Fruit fly (Drosophila melanogaster) whole organism, embryonic: Measurements from ENCODE around the gene Jupiter.

Source experiments
- Ada2b ChIP-seq: fragments of 200-800 bp; sonication (Bioruptor generic); IDR thresholded peaks from 2 replicates; pipeline ENCODE4 v1.3.6; 2022; ENCODE audit warnings: missing biosample characterization, missing genetic modification characterization
- CG10462 ChIP-seq: fragments of 200-800 bp; sonication (Bioruptor generic); optimal IDR thresholded peaks from 2 replicates; lab custom pipeline; 2016; ENCODE audit warnings: missing biosample characterization, missing genetic modification characterization
- CG15269 ChIP-seq: fragments of 200-800 bp; sonication (Bioruptor generic); optimal IDR thresholded peaks from 2 replicates; lab custom pipeline; 2018; ENCODE audit warnings: missing biosample characterization, mild to moderate bottlenecking, missing genetic modification characterization, moderate library complexity
- CG15514 ChIP-seq: fragments of 200-800 bp; sonication (Bioruptor generic); optimal IDR thresholded peaks from 3 replicates; lab custom pipeline; 2017; ENCODE audit warnings: missing biosample characterization, missing genetic modification characterization, mild to moderate bottlenecking, moderate library complexity, missing genetic modification reagents
- CG1792 ChIP-seq: fragments of 200-800 bp; sonication (Bioruptor generic); optimal IDR thresholded peaks from 2 replicates; lab custom pipeline; 2016; ENCODE audit warnings: missing biosample characterization, missing genetic modification characterization
- CG1832 ChIP-seq: fragments of 200-800 bp; sonication (Bioruptor generic); optimal IDR thresholded peaks from 2 replicates; lab custom pipeline; 2017; ENCODE audit warnings: missing biosample characterization, mild to moderate bottlenecking, missing genetic modification characterization, inconsistent platforms
- CG31224 ChIP-seq: fragments of 200-800 bp; sonication (Bioruptor generic); IDR thresholded peaks from 2 replicates; pipeline ENCODE4 v1.3.6; 2022; ENCODE audit warnings: missing biosample characterization, missing genetic modification characterization
- CG31365 ChIP-seq: fragments of 200-800 bp; sonication (Bioruptor generic); optimal IDR thresholded peaks from 2 replicates; lab custom pipeline; 2018; ENCODE audit warnings: missing biosample characterization, mild to moderate bottlenecking, missing genetic modification characterization
- CG31388 ChIP-seq: fragments of 200-800 bp; sonication (Bioruptor generic); optimal IDR thresholded peaks from 2 replicates; lab custom pipeline; 2016; ENCODE audit warnings: missing biosample characterization, missing genetic modification characterization
- CG33213 ChIP-seq: fragments of 200-800 bp; sonication (Bioruptor generic); optimal IDR thresholded peaks from 3 replicates; lab custom pipeline; 2016; ENCODE audit warnings: missing biosample characterization, missing genetic modification characterization
- CG4730 ChIP-seq: fragments of 200-800 bp; sonication (Bioruptor generic); IDR thresholded peaks from 2 replicates; pipeline ENCODE4 v1.3.6; 2022; ENCODE audit warnings: missing biosample characterization, missing genetic modification characterization
- CG4854 ChIP-seq: fragments of 200-800 bp; sonication (Bioruptor generic); optimal IDR thresholded peaks from 2 replicates; lab custom pipeline; 2016; ENCODE audit warnings: missing biosample characterization, missing genetic modification characterization, inconsistent platforms
- CG7928 ChIP-seq: fragments of 200-800 bp; sonication (Bioruptor generic); optimal IDR thresholded peaks from 2 replicates; lab custom pipeline; 2017; ENCODE audit warnings: missing biosample characterization, mild to moderate bottlenecking, missing genetic modification characterization
- Dll ChIP-seq: fragments of 200-800 bp; sonication (Bioruptor generic); IDR thresholded peaks from 4 replicates; pipeline ENCODE4 v1.3.6; 2022; ENCODE audit warnings: missing biosample characterization, missing genetic modification characterization; ENCODE audit not compliant: partially characterized antibody
- Drgx ChIP-seq: fragments of 200-800 bp; sonication (Bioruptor generic); IDR thresholded peaks from 2 replicates; pipeline ENCODE4 v1.3.6; 2022; ENCODE audit warnings: missing biosample characterization, missing genetic modification characterization
- Ets65A ChIP-seq: fragments of 200-800 bp; sonication (Bioruptor generic); peaks from one replicate; lab custom pipeline; 2016; ENCODE audit warnings: missing biosample characterization, missing genetic modification characterization
- H2.0 ChIP-seq: fragments of 200-800 bp; sonication (Bioruptor generic); IDR thresholded peaks from 2 replicates; pipeline ENCODE4 v1.3.6; 2022; ENCODE audit warnings: missing biosample characterization, missing genetic modification characterization
- Hr39 ChIP-seq: fragments of >200 bp; optimal IDR thresholded peaks from 2 replicates; lab custom pipeline; 2017
- Mrtf ChIP-seq: fragments of 200-800 bp; sonication (Bioruptor generic); IDR thresholded peaks from 3 replicates; pipeline ENCODE4 v1.3.6; 2022; ENCODE audit warnings: missing biosample characterization, missing genetic modification characterization
- Myb ChIP-seq: fragments of 200-800 bp; sonication (Bioruptor generic); optimal IDR thresholded peaks from 2 replicates; lab custom pipeline; 2016; ENCODE audit warnings: missing biosample characterization, missing genetic modification characterization
- Opbp ChIP-seq: fragments of 200-800 bp; sonication (Bioruptor generic); IDR thresholded peaks from 3 replicates; pipeline ENCODE4 v1.3.6; 2022; ENCODE audit warnings: missing biosample characterization, missing genetic modification characterization; ENCODE audit not compliant: partially characterized antibody
- TFAM ChIP-seq: fragments of 200-800 bp; sonication (Bioruptor generic); optimal IDR thresholded peaks from 2 replicates; lab custom pipeline; 2017; ENCODE audit warnings: missing biosample characterization, missing genetic modification characterization, inconsistent platforms
- amos ChIP-seq: fragments of 200-800 bp; sonication (Bioruptor generic); IDR thresholded peaks from 2 replicates; pipeline ENCODE4 v1.3.6; 2022; ENCODE audit warnings: missing biosample characterization, missing genetic modification characterization; ENCODE audit not compliant: partially characterized antibody
- ase ChIP-seq: fragments of 200-800 bp; sonication (Bioruptor generic); IDR thresholded peaks from 3 replicates; pipeline ENCODE4 v1.3.6; 2022; ENCODE audit warnings: missing biosample characterization, missing genetic modification characterization
- ci ChIP-seq: fragments of 200-800 bp; sonication (Bioruptor generic); IDR thresholded peaks from 3 replicates; pipeline ENCODE4 v1.3.6; 2022; ENCODE audit warnings: missing biosample characterization, missing genetic modification characterization
- crol ChIP-seq: fragments of 200-800 bp; sonication (Bioruptor generic); IDR thresholded peaks from 2 replicates; pipeline ENCODE4 v1.3.6; 2022; ENCODE audit warnings: missing biosample characterization, missing genetic modification characterization
- da ChIP-seq: fragments of 200-800 bp; sonication (Bioruptor generic); optimal IDR thresholded peaks from 2 replicates; lab custom pipeline; 2016; ENCODE audit warnings: missing biosample characterization, missing genetic modification characterization
- esg ChIP-seq: fragments of 200-800 bp; sonication (Bioruptor generic); conservative IDR thresholded peaks from 2 replicates; pipeline ENCODE4 v1.3.6; 2022; ENCODE audit warnings: missing biosample characterization, missing genetic modification characterization
- fru ChIP-seq: fragments of >200 bp; optimal IDR thresholded peaks from 2 replicates; lab custom pipeline; 2017
- ham ChIP-seq: fragments of 200-800 bp; sonication (Bioruptor generic); IDR thresholded peaks from 2 replicates; pipeline ENCODE4 v1.3.6; 2022; ENCODE audit warnings: missing biosample characterization, missing genetic modification characterization
- jing ChIP-seq: fragments of 200-800 bp; sonication (Bioruptor generic); optimal IDR thresholded peaks from 2 replicates; lab custom pipeline; 2018; ENCODE audit warnings: missing biosample characterization, mild to moderate bottlenecking, missing genetic modification characterization
- lbe ChIP-seq: fragments of 200-800 bp; sonication (Bioruptor generic); optimal IDR thresholded peaks from 2 replicates; lab custom pipeline; 2016; ENCODE audit warnings: missing biosample characterization, mild to moderate bottlenecking, missing genetic modification characterization
- phol ChIP-seq: fragments of 200-800 bp; sonication (Bioruptor generic); optimal IDR thresholded peaks from 3 replicates; lab custom pipeline; 2018; ENCODE audit warnings: missing biosample characterization, mild to moderate bottlenecking, missing genetic modification characterization, moderate library complexity
- pros ChIP-seq: fragments of 200-800 bp; sonication (Bioruptor generic); optimal IDR thresholded peaks from 3 replicates; lab custom pipeline; 2019; ENCODE audit warnings: missing biosample characterization, mild to moderate bottlenecking, missing genetic modification characterization, moderate library complexity
- sens ChIP-seq: fragments of 200-800 bp; sonication (Bioruptor generic); peaks from one replicate; lab custom pipeline; 2016; ENCODE audit warnings: missing biosample characterization, missing genetic modification characterization
- slou ChIP-seq: fragments of 200-800 bp; sonication (Bioruptor generic); optimal IDR thresholded peaks from 3 replicates; lab custom pipeline; 2016; ENCODE audit warnings: missing biosample characterization, missing genetic modification characterization
- trh ChIP-seq: fragments of 200-800 bp; sonication (Bioruptor generic); optimal IDR thresholded peaks from 2 replicates; lab custom pipeline; 2016; ENCODE audit warnings: missing biosample characterization, missing genetic modification characterization

Gene Jupiter

dm6 chr3R:11615415-11616104 lies 4.1 kb downstream of the Jupiter start (continued):
- TF ChIP-seq CG1792 (GFP tag; lab: Kevin White, UChicago), result no peak
- no peak for TF ChIP-seq Ets65A (GFP tag; lab: Kevin White, UChicago)
- no peak for TF ChIP-seq Mrtf
- TF ChIP-seq Hr39 (lab: Kevin White, UChicago), result no peak
- no peak for TF ChIP-seq phol (tag; lab: Kevin White, UChicago)
- 0 out of 3 replicates have a peak, but pooled peaks have one; percentile 28 for TF ChIP-seq Opbp (GFP tag; lab: Robert Waterston, UW)
- no peak for TF ChIP-seq CG10462 (GFP tag; lab: Kevin White, UChicago)
- TF ChIP-seq ham (GFP tag; lab: Robert Waterston, UW), result no peak
- TF ChIP-seq TFAM (GFP tag; lab: Kevin White, UChicago), result no peak
- TF ChIP-seq CG4854, result no peak
- TF ChIP-seq CG15514 (GFP tag; lab: Kevin White, UChicago), result no peak
- no peak for TF ChIP-seq Myb
- peak; percentile 69 for TF ChIP-seq pros (GFP tag; lab: Kevin White, UChicago)
- TF ChIP-seq CG15269 (tag; lab: Kevin White, UChicago), result no peak
- TF ChIP-seq trh (GFP tag; lab: Kevin White, UChicago), result no peak
- no peak for TF ChIP-seq Ada2b
- TF ChIP-seq ci (GFP tag; lab: Robert Waterston, UW), result no peak
- no peak for TF ChIP-seq CG7928
- TF ChIP-seq H2.0 (GFP tag; lab: Robert Waterston, UW), result no peak
- no peak for TF ChIP-seq CG1832 (GFP tag; lab: Kevin White, UChicago)
- no peak for TF ChIP-seq amos (GFP tag; lab: Robert Waterston, UW)

DNA sequence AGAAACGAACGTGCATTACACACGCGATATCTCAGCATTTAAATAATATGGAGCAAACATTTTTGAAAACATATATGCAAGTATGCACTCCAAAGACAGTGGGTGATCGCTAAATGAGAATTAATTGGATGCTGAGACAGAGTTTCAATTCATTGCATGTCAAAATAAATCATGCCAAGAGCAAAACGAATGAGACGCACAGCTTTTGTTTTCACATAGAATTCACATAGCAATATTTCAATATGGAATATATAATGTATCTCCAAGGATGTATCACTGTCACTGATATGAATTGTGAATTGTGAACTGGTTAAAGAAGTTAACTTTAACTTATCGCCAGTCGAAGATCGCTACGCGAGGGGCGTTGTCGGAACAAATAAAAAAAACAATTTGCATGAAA lies 5.2 kb downstream of the Jupiter start:
- peak; percentile 54; the same call in 1 of the 2 replicates for TF ChIP-seq Drgx (GFP tag; lab: Robert Waterston, UW)
- peak; percentile 26 for TF ChIP-seq lbe (GFP tag; lab: Kevin White, UChicago)
- no peak for TF ChIP-seq CG31365 (tag; lab: Kevin White, UChicago)
- TF ChIP-seq Dll (GFP tag; lab: Robert Waterston, UW), result no peak
- no peak for TF ChIP-seq fru (lab: Kevin White, UChicago)
- no peak for TF ChIP-seq slou
- TF ChIP-seq da, result no peak
- TF ChIP-seq pros (GFP tag; lab: Kevin White, UChicago), result no peak
- no peak for TF ChIP-seq CG31224 (GFP tag; lab: Robert Waterston, UW)

DNA sequence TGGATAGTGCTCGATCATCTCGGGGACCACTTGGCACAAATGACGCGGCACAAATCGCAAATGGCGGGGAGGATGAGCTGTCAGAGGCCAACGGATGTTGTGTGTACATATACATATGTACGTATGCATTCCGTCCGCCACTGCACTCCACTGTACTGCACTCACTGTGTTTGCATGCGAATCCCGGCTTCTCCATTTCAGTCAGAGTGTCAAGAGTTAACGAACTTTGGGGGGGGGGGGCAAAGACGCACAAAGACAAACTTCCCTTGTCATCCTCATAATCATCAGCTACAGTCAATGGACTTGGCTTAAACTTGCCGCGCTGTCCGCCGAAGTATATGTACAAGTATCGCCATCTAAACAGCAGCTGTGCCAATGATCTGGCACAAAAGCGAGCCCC lies 5.6 kb downstream of the Jupiter start:
- TF ChIP-seq CG33213 (GFP tag; lab: Kevin White, UChicago), result no peak
- TF ChIP-seq CG4730 (GFP tag; lab: Robert Waterston, UW), result no peak
- no peak for TF ChIP-seq CG31388 (GFP tag; lab: Kevin White, UChicago)
- 0 out of 3 replicates have a peak, but pooled peaks have one; percentile 6 for TF ChIP-seq ase
- no peak for TF ChIP-seq jing (GFP tag; lab: Kevin White, UChicago)
- no peak for TF ChIP-seq esg (GFP tag; lab: Robert Waterston, UW)
- TF ChIP-seq sens, result peak; percentile 25
- 0 out of 2 replicates have a peak, but pooled peaks have one; percentile 15 for TF ChIP-seq crol (GFP tag; lab: Robert Waterston, UW)
